Fruit fly (Drosophila melanogaster): Measurements from ENCODE around the gene CG13287.

CG13287 gene

DNA sequence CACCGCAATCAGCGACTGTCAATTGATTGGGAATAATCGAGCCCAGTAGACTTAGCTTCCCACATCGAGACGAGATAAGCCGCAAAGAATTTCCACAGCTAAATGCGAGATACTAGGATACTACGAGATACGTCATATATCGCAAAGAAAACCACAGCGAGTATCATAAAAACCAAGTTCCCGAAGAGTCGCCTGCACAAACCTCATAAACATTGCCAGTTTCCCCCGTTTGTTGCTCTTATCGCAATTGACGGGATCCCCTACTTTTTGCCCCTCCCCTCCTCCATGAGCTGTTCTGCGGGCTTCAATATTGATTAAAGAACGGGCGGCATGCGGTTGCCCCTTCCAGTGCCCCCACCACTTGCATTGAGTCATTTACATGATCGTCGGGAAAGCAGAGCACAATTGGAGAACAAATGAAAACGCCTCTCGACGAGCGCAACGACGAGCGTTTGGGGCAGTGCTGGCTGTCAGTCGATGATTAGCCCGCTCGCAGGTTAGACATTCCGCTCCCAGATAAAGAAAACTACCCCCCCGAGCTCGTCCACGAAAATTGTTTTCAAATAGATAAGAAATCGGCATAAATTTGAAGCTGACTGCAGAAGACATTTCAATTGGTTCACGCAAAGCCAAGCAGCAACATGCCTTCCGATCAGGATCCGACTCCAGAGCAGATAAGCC, 40.0 kb downstream of the CG13287 start, which contains the start of gene CG32407 (continued):
- TF ChIP-seq CG2678 (tag; optimal IDR thresholded peaks at IDR 0.05) (peak; percentile 39), Dek (tag; optimal IDR thresholded peaks at IDR 0.05) (no peak), CG8281 (tag; optimal IDR thresholded peaks at IDR 0.05) (peak; percentile 87), sqz (GFP tag; optimal IDR thresholded peaks at IDR 0.05) (peak; percentile 4), z (GFP tag; IDR thresholded peaks at IDR 0.05) (peak; percentile 85), Med (GFP tag) (peak; percentile 47), Trl (optimal IDR thresholded peaks at IDR 0.05) (peak in 1 of 2 experiments; percentile 18), Trl (GFP tag; optimal IDR thresholded peaks at IDR 0.05) (no peak), E2f1 (GFP tag; IDR thresholded peaks at IDR 0.05) (0 out of 2 replicates have a peak, but pooled peaks have one; percentile 23), Vsx1 (GFP tag; optimal IDR thresholded peaks at IDR 0.05) (peak; percentile 72), oc (tag; optimal IDR thresholded peaks at IDR 0.05) (no peak), Pdp1 (GFP tag; optimal IDR thresholded peaks at IDR 0.05) (peak in 1 of 2 experiments; percentile 19), sens-2 (GFP tag; IDR thresholded peaks at IDR 0.05) (peak; percentile 56; the same call in 1 of the 2 replicates), CG4282 (GFP tag; optimal IDR thresholded peaks at IDR 0.05) (no peak), CG12769 (tag; optimal IDR thresholded peaks at IDR 0.05) (peak; percentile 45), hkb (optimal IDR thresholded peaks at IDR 0.05) (no peak), hkb (GFP tag; IDR thresholded peaks at IDR 0.05) (peak; percentile 13; the same call in 1 of the 2 replicates), CG4360 (GFP tag; IDR thresholded peaks at IDR 0.05) (0 out of 2 replicates have a peak, but pooled peaks have one; percentile 9), Hr51 (GFP tag; optimal IDR thresholded peaks at IDR 0.05) (peak in 1 of 2 experiments; percentile 2), ATbp (GFP tag; optimal IDR thresholded peaks at IDR 0.05) (peak; percentile 60), GATAe (GFP tag; conservative IDR thresholded peaks at IDR 0.05) (peak; percentile 60), CG8290 (GFP tag; optimal IDR thresholded peaks at IDR 0.05) (no peak), CG8290 (tag; optimal IDR thresholded peaks at IDR 0.05) (peak in 1 of 2 experiments; percentile 3), Gsc (GFP tag; IDR thresholded peaks at IDR 0.05) (no peak), crol (GFP tag; IDR thresholded peaks at IDR 0.05) (peak; percentile 96), Nf-YB (GFP tag; optimal IDR thresholded peaks at IDR 0.05) (no peak), CG6813 (GFP tag; optimal IDR thresholded peaks at IDR 0.05) (peak; percentile 2), otp (GFP tag; IDR thresholded peaks at IDR 0.05) (peak; percentile 40; the same call in 1 of the 3 replicates), CG18619 (GFP tag; optimal IDR thresholded peaks at IDR 0.05) (no peak), dm (GFP tag; optimal IDR thresholded peaks at IDR 0.05) (peak; percentile 4), repo (GFP tag; optimal IDR thresholded peaks at IDR 0.05) (peak; percentile 2), bab2 (GFP tag; optimal IDR thresholded peaks at IDR 0.05) (no peak), lov (optimal IDR thresholded peaks at IDR 0.05) (no peak), lov (GFP tag; IDR thresholded peaks at IDR 0.05) (no peak), CG34376 (GFP tag; optimal IDR thresholded peaks at IDR 0.05) (peak; percentile 30), kay (GFP tag; optimal IDR thresholded peaks at IDR 0.05) (peak; percentile 62), CG18599 (GFP tag; optimal IDR thresholded peaks at IDR 0.05) (peak; percentile 3), Hey (tag; optimal IDR thresholded peaks at IDR 0.05) (peak; percentile 53), CG2875 (GFP tag; optimal IDR thresholded peaks at IDR 0.05) (peak; percentile 25), nerfin-1 (tag; optimal IDR thresholded peaks at IDR 0.05) (peak; percentile 5), wek (GFP tag; optimal IDR thresholded peaks at IDR 0.05) (peak; percentile 27), Fer3 (tag; optimal IDR thresholded peaks at IDR 0.05) (no peak), sug (tag; optimal IDR thresholded peaks at IDR 0.05) (peak; percentile 97), CG11723 (GFP tag; optimal IDR thresholded peaks at IDR 0.05) (peak; percentile 18), Opbp (GFP tag; IDR thresholded peaks at IDR 0.05; ENCODE audit: partially characterized antibody) (0 out of 3 replicates have a peak, but pooled peaks have one; percentile 15), CG7987 (GFP tag; optimal IDR thresholded peaks at IDR 0.05) (peak; percentile 26), row (GFP tag; IDR thresholded peaks at IDR 0.05) (peak; percentile 23; the same call in 1 of the 3 replicates), sd (tag; optimal IDR thresholded peaks at IDR 0.05) (peak; percentile 84), cg (GFP tag; optimal IDR thresholded peaks at IDR 0.05) (no peak)

All from whole organism, embryonic.